Fruit fly (Drosophila melanogaster): Measurements from ENCODE around the gene CG42637.

CG42637 gene

DNA sequence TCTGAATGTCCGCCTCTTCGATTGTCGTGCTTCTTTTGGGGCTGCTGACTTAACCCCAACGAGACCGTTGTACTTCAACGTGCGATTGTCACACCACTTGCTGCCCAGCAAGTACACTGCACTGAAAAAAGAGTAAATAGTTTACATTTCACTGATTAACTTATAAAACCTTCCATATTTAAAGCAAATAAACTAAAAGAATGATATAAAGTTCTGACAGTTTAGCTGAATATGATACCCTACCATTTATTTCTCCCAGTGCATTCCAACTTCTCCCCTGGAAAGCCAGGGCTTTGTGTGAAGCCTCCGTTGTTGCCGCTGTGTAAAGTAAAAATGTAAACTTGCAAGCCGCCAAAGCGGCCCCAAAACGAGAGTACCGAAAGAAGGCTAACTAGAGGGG lies 119.1 kb downstream of the CG42637 start (continued):
- TF ChIP-seq CG30431 (GFP tag; optimal IDR thresholded peaks at IDR 0.05) (no peak), CG6813 (GFP tag; optimal IDR thresholded peaks at IDR 0.05) (no peak), Sox100B (GFP tag; optimal IDR thresholded peaks at IDR 0.05) (no peak), CG7745 (tag; optimal IDR thresholded peaks at IDR 0.05) (no peak), bsh (GFP tag; optimal IDR thresholded peaks at IDR 0.05) (peak in 1 of 2 experiments; percentile 71), lilli (GFP tag; optimal IDR thresholded peaks at IDR 0.05) (no peak), schlank (tag; optimal IDR thresholded peaks at IDR 0.05) (no peak), dmrt11E (tag; optimal IDR thresholded peaks at IDR 0.05) (peak; percentile 62), fu2 (GFP tag; optimal IDR thresholded peaks at IDR 0.05) (no peak), jing (GFP tag; optimal IDR thresholded peaks at IDR 0.05) (peak; percentile 2), unc-4 (GFP tag; IDR thresholded peaks at IDR 0.05; ENCODE audit: partially characterized antibody) (no peak), Stat92E (GFP tag; optimal IDR thresholded peaks at IDR 0.05) (no peak), Pdp1 (GFP tag; optimal IDR thresholded peaks at IDR 0.05) (peak in 1 of 2 experiments; percentile 13), Oaz (GFP tag; IDR thresholded peaks at IDR 0.05) (no peak), Doc2 (GFP tag; IDR thresholded peaks at IDR 0.05) (no peak), kni (GFP tag; optimal IDR thresholded peaks at IDR 0.05) (no peak), Kr (GFP tag; optimal IDR thresholded peaks at IDR 0.05) (no peak), sens (GFP tag) (peak; percentile 82), CG14014 (GFP tag; IDR thresholded peaks at IDR 0.05) (no peak), croc (GFP tag; conservative IDR thresholded peaks at IDR 0.05) (peak; percentile 26; the same call in 1 of the 3 replicates), Neu2 (GFP tag; optimal IDR thresholded peaks at IDR 0.05; ENCODE audit: borderline replicate concordance) (no peak), zf30C (GFP tag; optimal IDR thresholded peaks at IDR 0.05) (no peak), dpn (GFP tag; optimal IDR thresholded peaks at IDR 0.05) (no peak), mam (GFP tag; optimal IDR thresholded peaks at IDR 0.05) (no peak), CG10267 (tag; optimal IDR thresholded peaks at IDR 0.05) (peak; percentile 28), scrt (GFP tag; optimal IDR thresholded peaks at IDR 0.05) (no peak), CG33557 (GFP tag; optimal IDR thresholded peaks at IDR 0.05) (no peak), phol (tag; optimal IDR thresholded peaks at IDR 0.05) (peak; percentile 56), CG6175 (GFP tag; IDR thresholded peaks at IDR 0.05) (no peak), CG15601 (tag; optimal IDR thresholded peaks at IDR 0.05) (peak; percentile 8), ham (GFP tag; IDR thresholded peaks at IDR 0.05) (no peak), NfI (GFP tag; optimal IDR thresholded peaks at IDR 0.05) (no peak), CG6683 (GFP tag; optimal IDR thresholded peaks at IDR 0.05) (no peak), her (GFP tag; optimal IDR thresholded peaks at IDR 0.05) (no peak), CG17385 (GFP tag; optimal IDR thresholded peaks at IDR 0.05) (peak; percentile 8), fd96Cb (tag; optimal IDR thresholded peaks at IDR 0.05) (peak; percentile 38), p53 (GFP tag; optimal IDR thresholded peaks at IDR 0.05) (no peak), peb (GFP tag; IDR thresholded peaks at IDR 0.05) (no peak), Dek (tag; optimal IDR thresholded peaks at IDR 0.05) (no peak), prd (optimal IDR thresholded peaks at IDR 0.05) (no peak), prd (GFP tag; IDR thresholded peaks at IDR 0.05) (peak; percentile 58; the same call in 2 of the 3 replicates), hb (GFP tag; IDR thresholded peaks at IDR 0.05; ENCODE audit: partially characterized antibody) (no peak), CG18764 (GFP tag; optimal IDR thresholded peaks at IDR 0.05) (no peak), slou (GFP tag; optimal IDR thresholded peaks at IDR 0.05) (no peak), CG7963 (GFP tag; IDR thresholded peaks at IDR 0.05; ENCODE audit: partially characterized antibody) (no peak), tna (GFP tag; IDR thresholded peaks at IDR 0.05; ENCODE audit: partially characterized antibody) (no peak), CG14860 (GFP tag; IDR thresholded peaks at IDR 0.05; ENCODE audit: partially characterized antibody) (no peak), CG12744 (GFP tag; optimal IDR thresholded peaks at IDR 0.05) (no peak), CG12659 (GFP tag; optimal IDR thresholded peaks at IDR 0.05) (no peak), tap (tag; optimal IDR thresholded peaks at IDR 0.05) (no peak)
